Fruit fly (Drosophila melanogaster): ENCODE data around the gene hyx.

Gene hyx

DNA sequence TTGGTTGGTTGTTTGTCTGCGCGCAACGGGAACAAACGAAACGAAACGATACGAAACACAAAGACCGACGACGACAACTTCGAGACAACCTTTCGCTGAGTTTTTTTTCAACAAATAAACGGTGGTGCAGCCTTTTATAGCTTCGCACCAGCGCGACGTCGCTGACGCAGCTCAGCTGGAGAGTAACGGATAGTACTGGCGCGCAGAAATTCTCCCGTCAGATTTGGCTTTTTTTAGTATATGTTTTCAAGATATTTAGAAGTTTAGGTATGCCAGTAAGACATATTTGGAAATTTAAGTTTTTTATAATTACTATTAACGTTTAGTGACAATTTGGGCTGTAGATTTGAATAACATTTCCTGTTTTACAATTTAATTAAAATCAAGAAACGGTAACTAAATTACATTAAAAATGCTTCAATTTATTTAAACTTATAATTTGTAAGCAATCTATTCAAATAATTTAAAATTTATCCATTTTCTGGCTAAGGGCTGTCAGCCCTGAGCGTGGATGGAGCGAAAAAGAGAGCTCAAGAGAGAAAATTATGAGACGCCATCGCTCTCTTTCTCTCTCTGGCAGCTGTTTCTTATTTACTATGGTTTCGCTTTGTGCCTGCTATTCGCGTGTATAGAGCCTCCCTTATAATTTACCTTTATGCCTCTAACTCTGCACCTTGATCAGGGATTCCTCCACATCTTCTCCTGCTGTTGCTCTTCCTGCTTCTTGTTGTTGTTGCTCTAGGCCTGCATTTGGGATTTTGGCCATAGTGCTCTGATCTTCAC lies 4.8 kb upstream of the hyx start (continued):
- TF ChIP-seq CG4707 (GFP tag; optimal IDR thresholded peaks at IDR 0.05), result peak; percentile 19
- TF ChIP-seq exex (tag; optimal IDR thresholded peaks at IDR 0.05), result peak; percentile 63
- TF ChIP-seq CG10462 (GFP tag; optimal IDR thresholded peaks at IDR 0.05), result peak; percentile 43
- TF ChIP-seq CG32772 (GFP tag; IDR thresholded peaks at IDR 0.05), result peak; percentile 68
- peak; percentile 80 for TF ChIP-seq unpg (GFP tag; optimal IDR thresholded peaks at IDR 0.05)
- TF ChIP-seq sens (GFP tag), result peak; percentile 96
- TF ChIP-seq ttk (GFP tag; IDR thresholded peaks at IDR 0.05), result 0 out of 2 replicates have a peak, but pooled peaks have one; percentile 14
- peak; percentile 72 for TF ChIP-seq CG9817 (tag; optimal IDR thresholded peaks at IDR 0.05)
- peak; percentile 72 for TF ChIP-seq Abd-B (GFP tag; optimal IDR thresholded peaks at IDR 0.05)
- peak; percentile 86 for TF ChIP-seq Nf-YC (tag; optimal IDR thresholded peaks at IDR 0.05)
- TF ChIP-seq CG4820 (GFP tag; optimal IDR thresholded peaks at IDR 0.05), result peak; percentile 48
- peak; percentile 67 for TF ChIP-seq CG15514 (GFP tag; optimal IDR thresholded peaks at IDR 0.05)
- no peak; the same call in 1 of the 2 replicates for TF ChIP-seq CG4404 (GFP tag; IDR thresholded peaks at IDR 0.05)
- TF ChIP-seq z (GFP tag; IDR thresholded peaks at IDR 0.05), result peak; percentile 74; the same call in 2 of the 3 replicates
- TF ChIP-seq CG6791 (GFP tag; IDR thresholded peaks at IDR 0.05; ENCODE audit: partially characterized antibody), result no peak
- TF ChIP-seq Stat92E (GFP tag; optimal IDR thresholded peaks at IDR 0.05), result peak in 1 of 3 experiments; percentile 83
- no peak for TF ChIP-seq pita (GFP tag; optimal IDR thresholded peaks at IDR 0.05)
- TF ChIP-seq Fer1 (GFP tag; optimal IDR thresholded peaks at IDR 0.05), result peak; percentile 90
- TF ChIP-seq CG10431 (GFP tag; optimal IDR thresholded peaks at IDR 0.05), result peak; percentile 75
- TF ChIP-seq sna (GFP tag; IDR thresholded peaks at IDR 0.05; ENCODE audit: partially characterized antibody), result 0 out of 2 replicates have a peak, but pooled peaks have one; percentile 13
- TF ChIP-seq odd (GFP tag; optimal IDR thresholded peaks at IDR 0.05), result peak; percentile 89
- TF ChIP-seq seq (GFP tag; IDR thresholded peaks at IDR 0.05), result peak; percentile 63
- TF ChIP-seq CG1647 (GFP tag; optimal IDR thresholded peaks at IDR 0.05), result no peak
- 0 out of 2 replicates have a peak, but pooled peaks have one; percentile 38 for TF ChIP-seq Ada2b (GFP tag; IDR thresholded peaks at IDR 0.05)
- no peak for TF ChIP-seq btn (GFP tag; optimal IDR thresholded peaks at IDR 0.05)
- TF ChIP-seq sd (tag; optimal IDR thresholded peaks at IDR 0.05), result peak; percentile 76
- TF ChIP-seq Rx (GFP tag; IDR thresholded peaks at IDR 0.05), result no peak
- TF ChIP-seq slou (GFP tag; optimal IDR thresholded peaks at IDR 0.05), result peak; percentile 31
- TF ChIP-seq CG18476 (GFP tag; optimal IDR thresholded peaks at IDR 0.05), result peak; percentile 61
- peak; percentile 61 for TF ChIP-seq CG6813 (GFP tag; optimal IDR thresholded peaks at IDR 0.05)
- TF ChIP-seq CG10565 (GFP tag; optimal IDR thresholded peaks at IDR 0.05), result no peak
- peak; percentile 88 for TF ChIP-seq pros (GFP tag; optimal IDR thresholded peaks at IDR 0.05)
- TF ChIP-seq dm (GFP tag; optimal IDR thresholded peaks at IDR 0.05), result no peak
- TF ChIP-seq insv (GFP tag; optimal IDR thresholded peaks at IDR 0.05), result peak in 1 of 2 experiments; percentile 73
- peak; percentile 93 for TF ChIP-seq CG2712 (tag; optimal IDR thresholded peaks at IDR 0.05)
- peak; percentile 6 for TF ChIP-seq CTCF (GFP tag; optimal IDR thresholded peaks at IDR 0.05)
- TF ChIP-seq Blimp-1 (GFP tag; optimal IDR thresholded peaks at IDR 0.05), result peak; percentile 73
- peak; percentile 88 for TF ChIP-seq CG1233 (GFP tag; optimal IDR thresholded peaks at IDR 0.05)
- TF ChIP-seq CG8924 (tag; optimal IDR thresholded peaks at IDR 0.05), result peak; percentile 93
- no peak for TF ChIP-seq Gug (GFP tag; IDR thresholded peaks at IDR 0.05)
- peak; percentile 90 for TF ChIP-seq CG31441 (GFP tag; IDR thresholded peaks at IDR 0.05)
- TF ChIP-seq Hr51 (GFP tag; optimal IDR thresholded peaks at IDR 0.05), result peak; percentile 49 to 90
- TF ChIP-seq lola (GFP tag; optimal IDR thresholded peaks at IDR 0.05), result peak in 1 of 3 experiments; percentile 92
- peak; percentile 67 for TF ChIP-seq esg (GFP tag; conservative IDR thresholded peaks at IDR 0.05)
- TF ChIP-seq Max (GFP tag; optimal IDR thresholded peaks at IDR 0.05), result peak; percentile 71
- TF ChIP-seq danr (GFP tag; IDR thresholded peaks at IDR 0.05), result no peak; the same call in 1 of the 2 replicates
- peak; percentile 45 for TF ChIP-seq CG10274 (GFP tag; optimal IDR thresholded peaks at IDR 0.05)
- TF ChIP-seq CG31224 (GFP tag; IDR thresholded peaks at IDR 0.05), result 0 out of 2 replicates have a peak, but pooled peaks have one; percentile 20
